Fruit fly (Drosophila melanogaster) whole organism, pupa: Measurements from ENCODE around the gene CG13311.

ENCODE experiments used
- CG10348 ChIP-seq: fragments of 200-800 bp; sonication (Bioruptor generic); IDR thresholded peaks from 2 replicates; pipeline ENCODE4 v1.3.6; 2022; ENCODE audit warnings: missing biosample characterization, missing genetic modification characterization
- CG12605 ChIP-seq: fragments of 200-800 bp; sonication (Bioruptor generic); IDR thresholded peaks from 2 replicates; pipeline ENCODE4 v1.3.6; 2022; ENCODE audit warnings: missing biosample characterization, missing genetic modification characterization
- CG13204 ChIP-seq: fragments of 200-800 bp; sonication (Bioruptor generic); optimal IDR thresholded peaks from 2 replicates; lab custom pipeline; 2018; ENCODE audit warnings: missing biosample characterization, mild to moderate bottlenecking, missing genetic modification characterization, moderate library complexity
- CG14655 ChIP-seq: fragments of 200-800 bp; sonication (Bioruptor generic); optimal IDR thresholded peaks from 3 replicates; lab custom pipeline; 2017; ENCODE audit warnings: mild to moderate bottlenecking, missing biosample characterization, missing genetic modification reagents, missing genetic modification characterization
- CG15710 ChIP-seq: fragments of 200-800 bp; sonication (Bioruptor generic); optimal IDR thresholded peaks from 2 replicates; lab custom pipeline; 2018; ENCODE audit warnings: missing biosample characterization, mild to moderate bottlenecking, missing genetic modification characterization, moderate library complexity
- CG17806 ChIP-seq: fragments of 200-800 bp; sonication (Bioruptor generic); optimal IDR thresholded peaks from 2 replicates; lab custom pipeline; 2018; ENCODE audit warnings: missing biosample characterization, mild to moderate bottlenecking, missing genetic modification characterization, moderate library complexity
- CG32121 ChIP-seq: fragments of 200-800 bp; sonication (Bioruptor generic); IDR thresholded peaks from 2 replicates; pipeline ENCODE4 v1.3.6; 2022; ENCODE audit warnings: missing biosample characterization, missing genetic modification characterization
- CG34367 ChIP-seq: fragments of 200-800 bp; sonication (Bioruptor generic); optimal IDR thresholded peaks from 2 replicates; lab custom pipeline; 2018; ENCODE audit warnings: missing biosample characterization, mild to moderate bottlenecking, missing genetic modification characterization
- CG4496 ChIP-seq: fragments of 200-800 bp; sonication (Bioruptor generic); IDR thresholded peaks from 3 replicates; pipeline ENCODE4 v1.3.6; 2022; ENCODE audit warnings: missing biosample characterization, missing genetic modification characterization
- CG8159 ChIP-seq: fragments of 200-800 bp; sonication (Bioruptor generic); optimal IDR thresholded peaks from 3 replicates; lab custom pipeline; 2018; ENCODE audit warnings: missing biosample characterization, mild to moderate bottlenecking, missing genetic modification characterization, moderate library complexity
- CG8301 ChIP-seq: fragments of 200-800 bp; sonication (Bioruptor generic); optimal IDR thresholded peaks from 2 replicates; lab custom pipeline; 2018; ENCODE audit warnings: missing biosample characterization, mild to moderate bottlenecking, missing genetic modification characterization
- CG9948 ChIP-seq: fragments of 200-800 bp; sonication (Bioruptor generic); optimal IDR thresholded peaks from 2 replicates; lab custom pipeline; 2018; ENCODE audit warnings: missing biosample characterization, mild to moderate bottlenecking, missing genetic modification characterization, moderate library complexity
- D1 ChIP-seq: fragments of 200-800 bp; sonication (Bioruptor generic); optimal IDR thresholded peaks from 2 replicates; lab custom pipeline; 2018; ENCODE audit warnings: missing biosample characterization, mild to moderate bottlenecking, missing genetic modification characterization, moderate library complexity
- EcR ChIP-seq: fragments of 200-800 bp; sonication (Bioruptor generic); optimal IDR thresholded peaks from 3 replicates; lab custom pipeline; 2019; ENCODE audit warnings: missing biosample characterization, missing genetic modification characterization, mild to moderate bottlenecking, moderate library complexity, missing genetic modification reagents
- Ets98B ChIP-seq: fragments of 200-800 bp; sonication (Bioruptor generic); IDR thresholded peaks from 2 replicates; pipeline ENCODE4 v1.3.6; 2022; ENCODE audit warnings: missing biosample characterization, missing genetic modification characterization
- Pif1A ChIP-seq: fragments of 200-800 bp; sonication (Bioruptor generic); optimal IDR thresholded peaks from 3 replicates; lab custom pipeline; 2016; ENCODE audit warnings: missing biosample characterization, missing genetic modification characterization
- Pif1B ChIP-seq: fragments of 200-800 bp; sonication (Bioruptor generic); optimal IDR thresholded peaks from 3 replicates; lab custom pipeline; 2016; ENCODE audit warnings: missing biosample characterization, missing genetic modification characterization
- Snoo ChIP-seq: fragments of 200-800 bp; sonication (Bioruptor generic); optimal IDR thresholded peaks from 3 replicates; lab custom pipeline; 2017; ENCODE audit warnings: missing biosample characterization, mild to moderate bottlenecking, missing genetic modification characterization, inconsistent platforms
- fd96Ca ChIP-seq: fragments of 200-800 bp; sonication (Bioruptor generic); IDR thresholded peaks from 3 replicates; pipeline ENCODE4 v1.3.6; 2022; ENCODE audit warnings: missing biosample characterization, missing genetic modification characterization
- gl ChIP-seq: fragments of 200-800 bp; sonication (Bioruptor generic); optimal IDR thresholded peaks from 2 replicates; lab custom pipeline; 2018; ENCODE audit warnings: missing biosample characterization, mild to moderate bottlenecking, missing genetic modification characterization
- rn ChIP-seq: fragments of 200-800 bp; sonication (Bioruptor generic); IDR thresholded peaks from 2 replicates; pipeline ENCODE4 v1.3.6; 2022; ENCODE audit warnings: missing biosample characterization, missing genetic modification characterization

Gene CG13311

DNA sequence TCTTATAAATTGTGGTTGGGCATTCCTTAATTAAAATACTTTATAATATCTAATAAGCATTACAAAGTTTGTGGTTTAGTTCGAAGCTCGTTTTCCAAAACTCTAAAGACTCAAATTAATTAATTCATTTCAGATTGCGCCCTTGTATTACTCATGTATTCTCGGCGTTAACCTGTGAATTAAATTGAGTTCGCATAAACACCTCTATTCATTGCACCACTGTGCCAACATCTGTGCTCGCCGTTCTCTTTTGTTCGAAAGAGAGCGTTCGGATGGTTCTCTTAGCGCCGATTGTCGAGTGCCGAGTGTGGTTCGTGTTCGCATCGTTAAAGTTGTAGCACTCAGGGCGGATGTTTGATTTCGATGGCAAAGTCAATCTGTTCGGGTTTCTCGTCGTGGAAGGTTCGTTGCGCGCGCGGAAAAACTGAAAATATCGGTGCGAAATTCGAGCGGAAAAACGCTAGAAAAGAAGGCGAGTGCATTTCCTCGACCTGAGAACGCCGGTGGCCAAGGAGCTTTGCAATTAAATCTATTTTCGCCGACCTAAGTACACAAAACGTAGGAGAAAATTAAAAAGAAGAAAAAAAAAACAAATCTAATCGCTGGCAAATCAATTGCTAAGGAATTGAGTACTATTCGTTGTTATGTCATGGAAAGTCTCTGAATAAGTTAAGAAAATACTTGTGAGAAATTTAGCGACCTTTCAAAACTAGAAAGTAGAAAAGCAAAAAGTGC is 25.3 kb upstream of the CG13311 start, which contains the start of gene dally:
dally (plus strand) TSS at position 373 of the 735 bp plus-strand sequence.
- peak; percentile 2 for TF ChIP-seq CG8301
- peak; percentile 31 for TF ChIP-seq Snoo
- TF ChIP-seq CG13204 (GFP tag; lab: Kevin White, UChicago) = peak; percentile 34
- TF ChIP-seq CG4496 (GFP tag; lab: Robert Waterston, UW) = peak; percentile 87
- no peak for TF ChIP-seq D1 (tag; lab: Kevin White, UChicago)
- TF ChIP-seq CG8159 (tag; lab: Kevin White, UChicago) = no peak
- TF ChIP-seq CG12605 (GFP tag; lab: Robert Waterston, UW) = peak; percentile 74
- peak; percentile 17 for TF ChIP-seq CG14655 (GFP tag; lab: Kevin White, UChicago)
- TF ChIP-seq rn = no peak
- no peak for TF ChIP-seq CG15710 (tag; lab: Kevin White, UChicago)
- peak; percentile 37; the same call in 1 of the 3 replicates for TF ChIP-seq fd96Ca (GFP tag; lab: Robert Waterston, UW)
- TF ChIP-seq CG32121 (GFP tag; lab: Robert Waterston, UW) = peak; percentile 70; the same call in 1 of the 2 replicates
- TF ChIP-seq gl (tag; lab: Kevin White, UChicago) = peak; percentile 53
- peak; percentile 37 for TF ChIP-seq EcR (GFP tag; lab: Kevin White, UChicago)
- TF ChIP-seq CG34367 (tag; lab: Kevin White, UChicago) = peak; percentile 22
- TF ChIP-seq CG17806 (tag; lab: Kevin White, UChicago) = no peak
- no peak for TF ChIP-seq CG10348 (GFP tag; lab: Robert Waterston, UW)
- no peak for TF ChIP-seq CG9948 (tag; lab: Kevin White, UChicago)
- peak; percentile 70 for TF ChIP-seq Pif1B (GFP tag; lab: Kevin White, UChicago)
- TF ChIP-seq Pif1A (GFP tag; lab: Kevin White, UChicago) = peak; percentile 59
- peak; percentile 73 for TF ChIP-seq Ets98B (GFP tag; lab: Robert Waterston, UW)

DNA sequence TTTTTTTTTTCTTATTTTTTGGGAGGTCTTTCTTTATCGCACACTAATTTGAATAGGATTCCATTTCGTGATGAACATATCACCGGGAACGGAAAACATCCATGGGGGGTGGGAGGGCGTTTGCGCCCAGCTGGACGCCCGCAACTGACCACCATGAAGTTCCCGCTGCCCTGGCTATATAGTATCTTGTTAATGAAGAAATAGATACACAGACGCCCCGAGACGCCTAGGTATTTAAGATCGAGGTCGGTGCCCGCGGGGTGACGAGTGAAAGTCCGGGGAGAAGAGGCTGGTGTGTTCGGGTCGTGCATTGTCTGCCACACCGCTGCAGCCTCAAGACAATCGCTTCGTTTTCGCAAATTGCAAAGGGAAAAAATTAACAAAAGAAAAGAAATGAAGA is 24.1 kb upstream of the CG13311 start:
- TF ChIP-seq CG15710 (tag; lab: Kevin White, UChicago) (no peak), CG8301 (no peak), CG17806 (tag; lab: Kevin White, UChicago) (no peak), rn (no peak), CG9948 (tag; lab: Kevin White, UChicago) (no peak), CG14655 (GFP tag; lab: Kevin White, UChicago) (no peak), CG12605 (GFP tag; lab: Robert Waterston, UW) (no peak), Pif1B (GFP tag; lab: Kevin White, UChicago) (no peak), CG32121 (GFP tag; lab: Robert Waterston, UW) (no peak), CG4496 (GFP tag; lab: Robert Waterston, UW) (no peak), Pif1A (GFP tag; lab: Kevin White, UChicago) (no peak), fd96Ca (GFP tag; lab: Robert Waterston, UW) (no peak), Ets98B (GFP tag; lab: Robert Waterston, UW) (no peak), CG10348 (GFP tag; lab: Robert Waterston, UW) (no peak), CG8159 (tag; lab: Kevin White, UChicago) (no peak), D1 (tag; lab: Kevin White, UChicago) (no peak)

DNA sequence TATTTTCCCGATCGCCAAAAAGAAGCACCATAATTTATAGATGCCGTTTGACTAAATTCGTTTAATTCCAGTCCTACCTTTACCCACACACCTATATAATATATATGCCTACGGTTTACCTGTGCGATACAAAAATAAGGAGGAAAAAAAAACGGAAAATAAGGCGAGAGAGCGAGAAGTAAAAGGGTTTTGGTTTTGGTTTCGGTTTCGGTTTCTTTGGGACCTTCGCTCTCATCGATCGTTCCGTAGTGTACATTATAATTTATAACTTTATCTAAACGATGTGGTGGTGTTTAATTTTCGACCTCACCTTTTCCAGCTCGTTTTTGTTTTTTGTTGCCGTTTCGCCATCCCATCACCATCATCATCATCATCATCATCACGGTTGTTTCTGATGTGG is 23.6 kb upstream of the CG13311 start:
- no peak for TF ChIP-seq Ets98B (GFP tag; lab: Robert Waterston, UW)
- no peak for TF ChIP-seq Pif1B (GFP tag; lab: Kevin White, UChicago)
- no peak for TF ChIP-seq CG13204 (GFP tag; lab: Kevin White, UChicago)
- no peak for TF ChIP-seq rn
- TF ChIP-seq CG34367 (tag; lab: Kevin White, UChicago) = no peak
- no peak for TF ChIP-seq CG10348 (GFP tag; lab: Robert Waterston, UW)
- no peak for TF ChIP-seq CG12605 (GFP tag; lab: Robert Waterston, UW)
- TF ChIP-seq CG8159 (tag; lab: Kevin White, UChicago) = no peak
- TF ChIP-seq CG15710 (tag; lab: Kevin White, UChicago) = no peak
- TF ChIP-seq EcR (GFP tag; lab: Kevin White, UChicago) = no peak
- no peak for TF ChIP-seq Snoo

DNA sequence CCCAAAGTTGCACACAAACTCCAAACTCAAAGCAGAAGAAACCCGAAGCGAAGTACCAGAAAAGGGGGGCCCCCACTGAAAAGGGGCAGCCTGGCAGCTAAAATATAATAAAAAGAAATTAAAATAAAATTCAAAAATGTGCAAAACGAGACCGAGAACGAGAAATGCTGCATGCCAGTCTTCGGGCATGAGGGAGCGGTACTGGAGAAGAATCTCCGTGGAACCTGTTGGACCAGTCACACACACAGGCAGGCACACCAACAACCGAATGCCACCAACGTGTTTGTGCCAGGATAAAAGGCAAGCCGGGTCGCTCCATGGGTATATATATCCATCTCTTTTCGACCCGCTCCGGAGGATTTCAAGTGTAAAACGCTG is 23.1 kb upstream of the CG13311 start:
- no peak for TF ChIP-seq rn
- peak; percentile 32 for TF ChIP-seq Pif1B (GFP tag; lab: Kevin White, UChicago)
- no peak for TF ChIP-seq CG10348 (GFP tag; lab: Robert Waterston, UW)
- peak; percentile 9 for TF ChIP-seq CG14655 (GFP tag; lab: Kevin White, UChicago)
- peak; percentile 58; the same call in 2 of the 3 replicates for TF ChIP-seq CG4496 (GFP tag; lab: Robert Waterston, UW)
- no peak for TF ChIP-seq CG12605 (GFP tag; lab: Robert Waterston, UW)
- no peak for TF ChIP-seq Ets98B (GFP tag; lab: Robert Waterston, UW)
- peak; percentile 28 for TF ChIP-seq EcR (GFP tag; lab: Kevin White, UChicago)
- no peak for TF ChIP-seq fd96Ca (GFP tag; lab: Robert Waterston, UW)
- TF ChIP-seq CG8301 = no peak
- no peak for TF ChIP-seq Snoo
- peak; percentile 37 for TF ChIP-seq CG13204 (GFP tag; lab: Kevin White, UChicago)
- TF ChIP-seq CG15710 (tag; lab: Kevin White, UChicago) = peak; percentile 31
- peak; percentile 28 for TF ChIP-seq CG9948 (tag; lab: Kevin White, UChicago)
- peak; percentile 6 for TF ChIP-seq Pif1A (GFP tag; lab: Kevin White, UChicago)
- TF ChIP-seq CG8159 (tag; lab: Kevin White, UChicago) = peak; percentile 8
- peak; percentile 47 for TF ChIP-seq gl (tag; lab: Kevin White, UChicago)
- TF ChIP-seq D1 (tag; lab: Kevin White, UChicago) = no peak
- peak; percentile 11 for TF ChIP-seq CG34367 (tag; lab: Kevin White, UChicago)
- no peak for TF ChIP-seq CG32121 (GFP tag; lab: Robert Waterston, UW)
- TF ChIP-seq CG17806 (tag; lab: Kevin White, UChicago) = no peak
